Worm (Caenorhabditis elegans) whole organism, late embryonic: Measurements from ENCODE around the gene srz-6.

Source experiments
- C08G9.2 ChIP-seq: sonication (generic microtip); optimal IDR thresholded peaks from 2 replicates; lab custom pipeline; 2016; ENCODE audit warnings: mild to moderate bottlenecking, missing genetic modification characterization, moderate library complexity, missing compliant biosample characterization
- C38D4.7 ChIP-seq: fragments of 200-800 bp; sonication (Bioruptor generic); optimal IDR thresholded peaks from 2 replicates; lab custom pipeline; 2018; ENCODE audit warnings: mild to moderate bottlenecking, missing genetic modification characterization, moderate library complexity, missing compliant biosample characterization
- F13H6.1 ChIP-seq: sonication (generic microtip); optimal IDR thresholded peaks from 2 replicates; lab custom pipeline; 2016; ENCODE audit warnings: missing genetic modification characterization, missing compliant biosample characterization
- K02D7.2 ChIP-seq: sonication (generic microtip); optimal IDR thresholded peaks from 2 replicates; lab custom pipeline; 2017; ENCODE audit warnings: mild to moderate bottlenecking, missing genetic modification characterization, missing compliant biosample characterization
- K09A11.1 ChIP-seq: sonication (generic microtip); optimal IDR thresholded peaks from 2 replicates; lab custom pipeline; 2017; ENCODE audit warnings: antibody characterized with exemption, mild to moderate bottlenecking, missing genetic modification characterization, missing compliant biosample characterization; ENCODE audit not compliant: insufficient read depth
- T23F11.4 ChIP-seq: fragments of 200-800 bp; sonication (Bioruptor generic); optimal IDR thresholded peaks from 2 replicates; lab custom pipeline; 2018; ENCODE audit warnings: mild to moderate bottlenecking, missing genetic modification characterization, missing compliant biosample characterization
- ahr-1 ChIP-seq: sonication (generic microtip); optimal IDR thresholded peaks from 2 replicates; lab custom pipeline; 2016; ENCODE audit warnings: missing genetic modification characterization, missing compliant biosample characterization
- ceh-18 ChIP-seq: sonication (generic microtip); optimal IDR thresholded peaks from 2 replicates; lab custom pipeline; 2016; ENCODE audit warnings: missing genetic modification characterization, missing compliant biosample characterization
- ceh-22 ChIP-seq: sonication (generic microtip); optimal IDR thresholded peaks from 2 replicates; lab custom pipeline; 2017; ENCODE audit warnings: missing biosample characterization, missing genetic modification characterization
- ceh-31 ChIP-seq: sonication (generic microtip); optimal IDR thresholded peaks from 2 replicates; lab custom pipeline; 2016; ENCODE audit warnings: missing genetic modification characterization, missing compliant biosample characterization
- ceh-34 ChIP-seq: sonication (generic microtip); optimal IDR thresholded peaks from 2 replicates; lab custom pipeline; 2016; ENCODE audit warnings: mild to moderate bottlenecking, missing genetic modification characterization, missing compliant biosample characterization
- ceh-45 ChIP-seq: fragments of 200-800 bp; sonication (Bioruptor generic); IDR thresholded peaks from 2 replicates; pipeline ENCODE4 v1.3.6; 2022; ENCODE audit warnings: missing genetic modification reagents, missing genetic modification characterization, missing compliant biosample characterization
- ceh-48 ChIP-seq: sonication (generic microtip); optimal IDR thresholded peaks from 2 replicates; lab custom pipeline; 2016; ENCODE audit warnings: missing genetic modification characterization, inconsistent platforms, missing compliant biosample characterization
- ceh-6 ChIP-seq: fragments of 200-800 bp; sonication (Bioruptor generic); optimal IDR thresholded peaks from 2 replicates; lab custom pipeline; 2018; ENCODE audit warnings: mild to moderate bottlenecking, missing genetic modification characterization, missing compliant biosample characterization
- dmd-4 ChIP-seq: sonication (generic microtip); optimal IDR thresholded peaks from 2 replicates; lab custom pipeline; 2016; ENCODE audit warnings: borderline replicate concordance, missing genetic modification characterization, missing compliant biosample characterization
- dve-1 ChIP-seq: sonication (generic microtip); optimal IDR thresholded peaks from 2 replicates; lab custom pipeline; 2017; ENCODE audit warnings: antibody characterized with exemption, mild to moderate bottlenecking, missing genetic modification characterization, missing compliant biosample characterization
- elt-2 ChIP-seq: sonication (generic microtip); optimal IDR thresholded peaks from 2 replicates; lab custom pipeline; 2016; ENCODE audit warnings: missing genetic modification reagents, missing genetic modification characterization, missing compliant biosample characterization
- elt-4 ChIP-seq: sonication (generic microtip); optimal IDR thresholded peaks from 2 replicates; lab custom pipeline; 2016; ENCODE audit warnings: missing genetic modification characterization, missing compliant biosample characterization
- ets-4 ChIP-seq: sonication (generic microtip); optimal IDR thresholded peaks from 2 replicates; lab custom pipeline; 2016; ENCODE audit warnings: missing genetic modification characterization, missing compliant biosample characterization
- eyg-1 ChIP-seq: sonication (generic microtip); optimal IDR thresholded peaks from 2 replicates; lab custom pipeline; 2016; ENCODE audit warnings: missing genotype, missing genetic modification characterization, missing compliant biosample characterization
- fax-1 ChIP-seq: sonication (generic microtip); optimal IDR thresholded peaks from 2 replicates; lab custom pipeline; 2016; ENCODE audit warnings: missing genotype, missing genetic modification characterization, missing compliant biosample characterization
- fkh-6 ChIP-seq: sonication (generic microtip); optimal IDR thresholded peaks from 2 replicates; lab custom pipeline; 2016; ENCODE audit warnings: missing genetic modification characterization, missing compliant biosample characterization
- gmeb-2 ChIP-seq: sonication (generic microtip); optimal IDR thresholded peaks from 2 replicates; lab custom pipeline; 2016; ENCODE audit warnings: missing genetic modification characterization, inconsistent platforms, missing compliant biosample characterization
- hlh-13 ChIP-seq: fragments of 200-800 bp; sonication (Bioruptor generic); optimal IDR thresholded peaks from 2 replicates; lab custom pipeline; 2018; ENCODE audit warnings: mild to moderate bottlenecking, missing genetic modification characterization, missing compliant biosample characterization
- hlh-15 ChIP-seq: sonication (generic microtip); optimal IDR thresholded peaks from 2 replicates; lab custom pipeline; 2016; ENCODE audit warnings: missing genetic modification characterization, missing compliant biosample characterization
- hlh-6 ChIP-seq: sonication (generic microtip); optimal IDR thresholded peaks from 2 replicates; lab custom pipeline; 2016; ENCODE audit warnings: missing genotype, missing genetic modification characterization, missing compliant biosample characterization
- lin-11 ChIP-seq: fragments of 200-800 bp; sonication (Bioruptor generic); optimal IDR thresholded peaks from 2 replicates; lab custom pipeline; 2018; ENCODE audit warnings: mild to moderate bottlenecking, missing genetic modification characterization, missing compliant biosample characterization
- madf-2 ChIP-seq: sonication (generic microtip); optimal IDR thresholded peaks from 2 replicates; lab custom pipeline; 2017; ENCODE audit warnings: missing genetic modification characterization, missing compliant biosample characterization
- mec-3 ChIP-seq: sonication (generic microtip); optimal IDR thresholded peaks from 2 replicates; lab custom pipeline; 2016; ENCODE audit warnings: borderline replicate concordance, missing genetic modification characterization, missing compliant biosample characterization
- npax-4 ChIP-seq: sonication (generic microtip); optimal IDR thresholded peaks from 2 replicates; lab custom pipeline; 2016; ENCODE audit warnings: missing genetic modification characterization, missing compliant biosample characterization
- odd-2 ChIP-seq: sonication (generic microtip); optimal IDR thresholded peaks from 2 replicates; lab custom pipeline; 2017; ENCODE audit warnings: antibody characterized with exemption, mild to moderate bottlenecking, missing genetic modification characterization, missing compliant biosample characterization
- pat-9 ChIP-seq: fragments of 200-800 bp; sonication (Bioruptor generic); optimal IDR thresholded peaks from 2 replicates; lab custom pipeline; 2018; ENCODE audit warnings: mild to moderate bottlenecking, missing genetic modification characterization, moderate library complexity, missing compliant biosample characterization
- pax-1 ChIP-seq: fragments of 150-350 bp; optimal IDR thresholded peaks from 2 replicates; lab custom pipeline; 2014; ENCODE audit warnings: missing biosample characterization, missing genetic modification characterization
- pha-4 ChIP-seq: fragments of 150-350 bp; optimal IDR thresholded peaks from 2 replicates; lab custom pipeline; 2018; ENCODE audit warnings: missing biosample characterization, missing genetic modification reagents, missing genetic modification characterization
- pqm-1 ChIP-seq: sonication (generic microtip); optimal IDR thresholded peaks from 2 replicates; lab custom pipeline; 2016; ENCODE audit warnings: missing genetic modification characterization, missing compliant biosample characterization
- ref-2 ChIP-seq: sonication (generic microtip); optimal IDR thresholded peaks from 2 replicates; lab custom pipeline; 2016; ENCODE audit warnings: missing genetic modification characterization, missing compliant biosample characterization
- sox-2 ChIP-seq: fragments of 200-800 bp; sonication (Bioruptor generic); IDR thresholded peaks from 2 replicates; pipeline ENCODE4 v1.3.6; 2022; ENCODE audit warnings: missing genetic modification reagents, missing genetic modification characterization, missing compliant biosample characterization
- sox-4 ChIP-seq: sonication (generic microtip); optimal IDR thresholded peaks from 2 replicates; lab custom pipeline; 2017; ENCODE audit warnings: mild to moderate bottlenecking, missing genetic modification characterization, inconsistent platforms, missing compliant biosample characterization
- tbx-2 ChIP-seq: sonication (generic microtip); optimal IDR thresholded peaks from 2 replicates; lab custom pipeline; 2016; ENCODE audit warnings: missing genetic modification characterization, missing compliant biosample characterization
- unc-3 ChIP-seq, 2 experiments: fragments of 200-800 bp in 1 of 2; sonication (Bioruptor generic) in 1 of 2; sonication (generic microtip) in 1 of 2; conservative IDR thresholded peaks in 1 of 2; optimal IDR thresholded peaks in 1 of 2; 2 replicates each; pipeline versions ENCODE4 v1.3.6 to Lab custom; 2016 to 2022; ENCODE audit warnings: missing compliant biosample characterization in 2 of 2, missing genetic modification characterization in 2 of 2, missing genetic modification reagents in 1 of 2

The srz-6 gene

DNA sequence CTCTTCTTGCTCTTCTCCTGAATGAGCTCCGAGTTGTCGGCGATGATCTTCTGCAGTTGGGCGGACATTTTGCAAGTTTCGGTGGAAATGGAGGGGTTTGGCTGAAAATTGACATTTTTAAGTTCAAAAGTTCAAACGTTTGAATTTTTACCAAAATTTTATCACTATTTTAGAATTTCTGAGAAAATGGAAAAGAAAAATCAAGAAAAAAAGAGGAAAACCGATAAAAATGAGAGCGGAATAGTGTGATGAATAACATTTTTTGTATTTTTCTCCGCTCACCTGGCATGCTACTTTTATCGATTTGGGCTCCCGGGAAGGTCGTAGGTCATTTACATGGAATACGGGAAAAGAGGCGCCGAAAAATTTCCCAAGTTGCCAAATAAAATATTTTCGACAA is 7.0 kb upstream of the srz-6 start, which contains the start of gene F15A4.10:
TSS of gene F15A4.10 (minus strand) at position 101 of the 400 bp plus-strand sequence.
- no peak for TF ChIP-seq ahr-1 (tag; lab: Kevin White, UChicago)
- no peak for TF ChIP-seq ceh-45 (GFP tag; lab: Robert Waterston, UW)
- no peak for TF ChIP-seq sox-4 (tag; lab: Kevin White, UChicago)
- TF ChIP-seq ceh-18 (tag; lab: Kevin White, UChicago), result no peak
- TF ChIP-seq ceh-34 (tag; lab: Kevin White, UChicago), result no peak
- no peak for TF ChIP-seq gmeb-2 (tag; lab: Kevin White, UChicago)
- no peak for TF ChIP-seq ets-4 (tag; lab: Kevin White, UChicago)
- TF ChIP-seq ref-2, result no peak
- no peak for TF ChIP-seq madf-2 (tag; lab: Kevin White, UChicago)
- TF ChIP-seq mec-3, result no peak
- TF ChIP-seq unc-3 (GFP tag; conservative IDR thresholded peaks at IDR 0.05; lab: Robert Waterston, UW), result no peak
- no peak for TF ChIP-seq unc-3 (tag; optimal IDR thresholded peaks at IDR 0.05; lab: Kevin White, UChicago)
- no peak for TF ChIP-seq eyg-1 (tag; lab: Kevin White, UChicago)
- TF ChIP-seq C08G9.2, result no peak

DNA sequence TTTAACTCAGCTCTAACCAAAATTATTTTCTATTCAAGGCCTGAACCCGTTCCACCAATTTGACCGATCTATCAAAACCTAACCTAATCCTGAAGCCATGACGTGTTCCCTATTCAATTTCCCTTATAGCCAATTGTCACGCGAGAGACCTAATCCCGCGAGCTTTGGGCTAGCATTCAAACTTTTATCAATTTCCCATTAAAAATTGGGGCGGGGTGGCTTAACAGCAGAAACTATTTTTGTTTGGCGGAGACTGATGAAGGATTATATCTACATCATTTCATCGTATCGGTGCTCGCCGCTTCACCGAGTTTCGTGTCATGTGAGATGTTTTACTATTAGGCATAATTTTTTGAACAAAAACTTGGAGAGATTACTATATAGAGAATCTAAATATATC is 3.2 kb upstream of the srz-6 start:
- no peak for TF ChIP-seq K09A11.1

DNA sequence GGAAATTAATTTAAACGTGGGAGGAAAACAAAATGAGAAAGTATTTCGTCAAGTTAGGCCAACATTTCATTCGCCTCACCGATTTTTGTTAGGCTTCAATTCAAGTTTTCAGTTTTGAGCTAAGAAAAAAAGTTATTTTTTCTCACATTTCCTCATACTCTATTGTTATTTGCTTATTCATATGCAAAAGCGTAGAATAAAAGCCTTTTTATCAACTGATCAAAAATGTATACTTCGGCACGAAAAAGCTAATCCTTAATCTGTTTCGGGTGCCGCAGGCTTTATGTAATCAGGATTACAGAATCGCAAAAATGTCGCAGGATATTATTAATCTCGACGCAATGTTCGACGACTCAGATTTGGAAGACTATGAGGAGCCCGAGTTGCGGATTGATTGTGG is 2.1 kb upstream of the srz-6 start, which contains the start of gene T21B4.15:
TSS of gene T21B4.15 (plus strand) at position 301 of the 400 bp plus-strand sequence.
- TF ChIP-seq hlh-13, result no peak
- TF ChIP-seq lin-11 (tag; lab: Kevin White, UChicago), result no peak
- no peak for TF ChIP-seq elt-4 (tag; lab: Kevin White, UChicago)
- TF ChIP-seq eyg-1 (tag; lab: Kevin White, UChicago), result no peak
- TF ChIP-seq fax-1, result no peak
- no peak for TF ChIP-seq odd-2 (tag; lab: Kevin White, UChicago)
- TF ChIP-seq sox-2 (GFP tag; lab: Robert Waterston, UW), result no peak
- TF ChIP-seq pqm-1 (tag; lab: Kevin White, UChicago), result no peak
- no peak for TF ChIP-seq fkh-6 (tag; lab: Kevin White, UChicago)
- no peak for TF ChIP-seq dmd-4 (tag; lab: Kevin White, UChicago)
- TF ChIP-seq ceh-31 (tag; lab: Kevin White, UChicago), result no peak
- no peak for TF ChIP-seq ref-2
- TF ChIP-seq pax-1 (tag; lab: Kevin White, UChicago), result no peak
- TF ChIP-seq, all 69 proteins: peak for 0

DNA sequence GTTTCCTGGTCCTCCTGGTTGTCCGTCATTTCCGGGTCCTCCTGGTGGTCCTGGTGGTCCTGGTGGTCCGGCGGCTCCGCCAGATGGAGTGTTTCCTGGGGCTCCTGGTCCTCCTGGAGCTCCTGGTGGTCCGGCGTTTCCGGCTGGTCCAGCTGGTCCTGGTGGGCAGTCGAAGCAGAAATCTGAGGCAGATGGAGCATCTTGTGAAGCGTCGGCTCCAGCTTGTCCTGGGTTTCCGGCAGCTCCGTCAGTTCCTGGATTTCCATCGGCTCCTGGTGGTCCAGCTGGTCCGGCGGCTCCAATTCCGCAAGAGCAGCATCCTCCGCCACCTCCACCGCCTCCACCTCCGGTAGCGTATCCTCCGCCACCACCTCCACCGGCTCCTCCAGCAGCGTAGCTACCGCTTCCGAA is 2.0 kb downstream of the srz-6 start:
- TF ChIP-seq elt-2 (tag; lab: Kevin White, UChicago), result no peak
- TF ChIP-seq ceh-31 (tag; lab: Kevin White, UChicago), result no peak
- TF ChIP-seq ref-2, result no peak
- no peak for TF ChIP-seq eyg-1 (tag; lab: Kevin White, UChicago)
- no peak for TF ChIP-seq K02D7.2 (tag; lab: Kevin White, UChicago)
- no peak for TF ChIP-seq ahr-1 (tag; lab: Kevin White, UChicago)
- TF ChIP-seq ceh-6, result no peak
- TF ChIP-seq ceh-48 (tag; lab: Kevin White, UChicago), result no peak
- TF ChIP-seq gmeb-2 (tag; lab: Kevin White, UChicago), result no peak
- no peak for TF ChIP-seq hlh-13
- no peak for TF ChIP-seq T23F11.4 (GFP tag; lab: Kevin White, UChicago)
- no peak for TF ChIP-seq dve-1 (tag; lab: Kevin White, UChicago)
- TF ChIP-seq dmd-4 (tag; lab: Kevin White, UChicago), result no peak
- no peak for TF ChIP-seq ceh-22 (tag; lab: Kevin White, UChicago)
- TF ChIP-seq, all 69 proteins: peak for 0

DNA sequence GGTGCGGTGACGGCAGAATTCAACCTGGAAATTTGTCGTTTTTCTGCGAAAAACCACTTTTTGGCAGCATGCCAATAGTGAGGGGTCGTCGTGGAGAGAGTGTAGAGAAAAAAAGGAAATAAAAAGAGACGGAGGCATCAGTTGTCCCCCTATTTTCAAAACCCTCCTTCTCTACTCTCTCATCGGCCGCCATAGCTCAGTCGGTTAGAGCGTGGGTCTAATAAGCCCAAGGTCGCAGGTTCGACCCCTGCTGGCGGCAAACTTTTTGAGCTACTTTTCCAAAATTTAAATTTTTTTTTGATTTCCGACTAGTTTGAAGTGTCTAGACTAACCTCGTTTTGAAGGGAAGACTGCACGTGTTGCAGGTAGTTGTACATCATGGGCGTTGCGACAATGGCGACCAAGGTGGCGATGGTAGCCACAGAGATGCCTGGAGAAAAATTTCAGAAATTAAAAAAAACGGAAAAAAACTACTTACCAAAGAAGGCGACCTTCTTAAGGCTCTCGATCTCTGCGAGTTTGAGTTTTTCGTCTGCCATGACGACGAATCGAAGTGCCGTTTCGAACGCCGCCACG is 2.6 kb downstream of the srz-6 start, which contains the start of gene col-85:
TSS of gene col-85 (minus strand) at position 540 of the 576 bp plus-strand sequence.
- TF ChIP-seq tbx-2 (tag; lab: Kevin White, UChicago), result peak; percentile 92
- peak; percentile 93 for TF ChIP-seq madf-2 (tag; lab: Kevin White, UChicago)
- TF ChIP-seq ceh-18 (tag; lab: Kevin White, UChicago), result peak; percentile 86
- TF ChIP-seq mec-3, result peak; percentile 75
- TF ChIP-seq F13H6.1 (tag; lab: Kevin White, UChicago), result peak; percentile 85
- TF ChIP-seq lin-11 (tag; lab: Kevin White, UChicago), result peak; percentile 87
- peak; percentile 96 for TF ChIP-seq elt-2 (tag; lab: Kevin White, UChicago)
- peak; percentile 96 for TF ChIP-seq ceh-45 (GFP tag; lab: Robert Waterston, UW)
- TF ChIP-seq C38D4.7, result peak; percentile 90
- peak; percentile 81 for TF ChIP-seq dve-1 (tag; lab: Kevin White, UChicago)
- TF ChIP-seq T23F11.4 (GFP tag; lab: Kevin White, UChicago), result peak; percentile 97
- peak; percentile 94 for TF ChIP-seq pat-9 (tag; lab: Kevin White, UChicago)
- TF ChIP-seq hlh-15, result peak; percentile 91
- peak; percentile 95 for TF ChIP-seq hlh-6 (tag; lab: Kevin White, UChicago)
- TF ChIP-seq K09A11.1, result peak; percentile 88
- peak; percentile 97 for TF ChIP-seq sox-4 (tag; lab: Kevin White, UChicago)
- peak; percentile 88 for TF ChIP-seq npax-4
- TF ChIP-seq fax-1, result peak; percentile 88
- TF ChIP-seq pha-4 (tag; lab: Kevin White, UChicago), result no peak
